Fruit fly (Drosophila melanogaster) whole organism, larva: ENCODE measurements around the gene CG13937.

ENCODE experiments used
- noc ChIP-seq: fragments of 200-800 bp; sonication (Bioruptor generic); optimal IDR thresholded peaks from 3 replicates; lab custom pipeline; 2019; ENCODE audit warnings: missing biosample characterization, mild to moderate bottlenecking, missing genetic modification characterization, moderate library complexity

The CG13937 gene

dm6 chr3L:1855491-1855890, 27.4 kb downstream of the CG13937 start, which contains the start of gene CNMa:
Gene CNMa, minus strand, starts transcription at chr3L:1855591.
- no peak for TF ChIP-seq noc (tag; lab: Kevin White, UChicago)

DNA sequence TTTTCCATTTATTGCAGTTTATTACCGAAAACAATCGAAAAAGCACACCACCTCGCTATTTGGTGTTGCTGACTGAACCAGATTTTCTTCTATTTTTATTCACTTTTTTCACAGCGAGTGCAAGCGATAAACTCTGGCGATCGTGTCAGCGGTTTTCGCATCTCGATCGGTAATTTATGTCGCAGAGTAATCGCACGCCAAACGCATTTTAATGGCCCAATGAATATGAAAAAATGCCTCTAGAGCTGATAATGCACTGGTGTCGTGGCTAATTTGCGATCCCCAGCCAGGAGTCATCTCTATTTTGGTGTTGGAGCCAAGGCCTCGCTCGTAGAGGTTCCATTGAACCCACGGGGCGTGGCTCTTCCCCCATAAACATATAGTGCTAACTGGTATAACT, 29.6 kb downstream of the CG13937 start:
- TF ChIP-seq noc (tag; lab: Kevin White, UChicago), result no peak

DNA sequence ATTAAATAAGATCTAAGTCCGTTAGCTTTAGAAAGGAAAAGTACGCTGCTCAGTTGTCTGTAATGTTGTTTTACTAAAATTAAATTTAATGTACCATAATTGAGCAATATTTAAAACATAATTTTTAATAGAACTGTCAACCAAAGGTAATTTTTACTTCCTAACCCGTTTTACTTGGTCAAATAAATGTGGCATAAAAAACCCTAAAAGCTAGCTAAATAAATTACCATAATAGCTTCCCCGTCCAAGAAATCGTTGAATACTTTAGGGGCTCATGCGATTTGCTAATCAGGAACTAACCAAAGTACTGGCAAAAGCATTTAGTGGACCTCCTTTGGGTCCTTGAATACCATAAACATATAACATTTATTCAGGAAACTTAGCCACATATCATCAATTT, 32.3 kb downstream of the CG13937 start:
- TF ChIP-seq noc (tag; lab: Kevin White, UChicago), result no peak

- no peak for TF ChIP-seq noc (tag; lab: Kevin White, UChicago)
Measured at dm6 chr3L:1844600-1844999, 38.2 kb downstream of the CG13937 start.

dm6 chr3L:1841984-1842383, 40.9 kb downstream of the CG13937 start, which contains the start of gene Cpr62Bc:
Gene Cpr62Bc, minus strand, starts transcription at chr3L:1842084.
- no peak for TF ChIP-seq noc (tag; lab: Kevin White, UChicago)

- no peak for TF ChIP-seq noc (tag; lab: Kevin White, UChicago)
Measured at dm6 chr3L:1835064-1835463, 47.8 kb downstream of the CG13937 start, which contains the start of gene Cpr62Bb. Gene Cpr62Bb, minus strand, starts transcription at chr3L:1835164.

DNA sequence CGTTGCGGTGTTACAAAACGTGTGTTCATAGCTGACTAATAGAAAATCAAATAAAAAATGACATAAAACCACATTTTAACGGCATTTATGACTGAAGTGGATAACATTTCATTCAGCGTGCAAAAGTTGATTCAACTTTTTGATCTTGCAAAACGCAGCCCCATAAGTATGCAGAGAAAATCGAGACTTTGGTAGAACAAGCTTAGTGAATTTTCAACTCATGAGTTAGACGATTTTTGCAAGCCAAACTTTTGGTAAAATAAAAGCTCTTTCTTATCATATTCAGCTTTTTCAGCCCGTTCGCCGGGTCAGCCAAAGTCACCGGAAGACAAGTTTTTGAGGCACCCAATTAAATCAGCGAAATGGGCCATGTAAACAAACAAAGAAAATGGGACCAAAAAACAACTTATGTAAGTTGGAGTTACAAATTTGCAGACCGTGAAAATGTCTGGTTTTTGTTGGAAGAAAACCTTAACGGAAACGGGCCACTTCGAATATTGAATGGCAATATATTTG, 51.0 kb downstream of the CG13937 start, which contains the start of gene Cpr62Ba:
Gene Cpr62Ba, minus strand, starts transcription at position 31 of the 516 bp plus-strand sequence.
- TF ChIP-seq noc (tag; lab: Kevin White, UChicago), result no peak

- TF ChIP-seq noc (tag; lab: Kevin White, UChicago), result no peak
Measured at dm6 chr3L:1829539-1829938, 53.3 kb downstream of the CG13937 start.

- no peak for TF ChIP-seq noc (tag; lab: Kevin White, UChicago)
Measured at dm6 chr3L:1827809-1828371, 55.0 kb downstream of the CG13937 start.
